Worm (Caenorhabditis elegans) whole organism, L4 larva: Measurements from ENCODE around the gene cwp-3.
A peak's percentile ranks its signal among the peaks of the same experiment; 100 is the strongest.

Experiments
- F10B5.3 ChIP-seq: sonication (generic microtip); optimal IDR thresholded peaks from 2 replicates; lab custom pipeline; 2016; ENCODE audit warnings: mild to moderate bottlenecking, missing genetic modification characterization, missing compliant biosample characterization
- F37D6.2 ChIP-seq: sonication (generic microtip); optimal IDR thresholded peaks from 2 replicates; lab custom pipeline; 2016; ENCODE audit warnings: mild to moderate bottlenecking, missing genetic modification characterization, missing compliant biosample characterization
- F44E2.7 ChIP-seq: fragments of 200-800 bp; sonication (Bioruptor generic); IDR thresholded peaks from 2 replicates; pipeline ENCODE4 v2.1.2; 2022; ENCODE audit warnings: missing genetic modification characterization, missing compliant biosample characterization
- R02D3.7 ChIP-seq: fragments of 150-350 bp; sonication (generic microtip); optimal IDR thresholded peaks from 3 replicates; lab custom pipeline; 2014; ENCODE audit warnings: missing biosample characterization, missing genetic modification characterization
- Y105C5A.15 ChIP-seq: fragments of 200-800 bp; sonication (Bioruptor generic); IDR thresholded peaks from 2 replicates; pipeline ENCODE4 v1.3.6; 2022; ENCODE audit warnings: missing genetic modification characterization, missing compliant biosample characterization
- Y5F2A.4 ChIP-seq: fragments of 200-800 bp; sonication (Bioruptor generic); optimal IDR thresholded peaks from 2 replicates; lab custom pipeline; 2018; ENCODE audit warnings: mild to moderate bottlenecking, missing genetic modification characterization, missing compliant biosample characterization
- Y75B8A.6 ChIP-seq: fragments of 200-800 bp; sonication (Bioruptor generic); IDR thresholded peaks from 2 replicates; pipeline ENCODE4 v1.3.6; 2022; ENCODE audit warnings: missing genetic modification reagents, missing genetic modification characterization, missing compliant biosample characterization
- ZK337.2 ChIP-seq: fragments of 200-800 bp; sonication (Bioruptor generic); IDR thresholded peaks from 2 replicates; pipeline ENCODE4 v1.3.6; 2022; ENCODE audit warnings: missing genetic modification reagents, missing genetic modification characterization, missing compliant biosample characterization
- ZK546.5 ChIP-seq, 2 experiments: sonication (generic microtip); optimal IDR thresholded peaks; 2 replicates each; lab custom pipeline; 2017; ENCODE audit warnings: missing biosample characterization in 2 of 2, missing genetic modification characterization in 2 of 2
- aha-1 ChIP-seq: fragments of 150-350 bp; peaks from one replicate; lab custom pipeline; 2014; ENCODE audit warnings: missing biosample characterization, missing genetic modification characterization
- aly-2 ChIP-seq: sonication (generic microtip); optimal IDR thresholded peaks from 2 replicates; lab custom pipeline; 2018; ENCODE audit warnings: missing biosample characterization, missing genetic modification characterization
- ama-1 ChIP-seq: fragments of 150-350 bp; optimal IDR thresholded peaks from 2 replicates; lab custom pipeline; 2014; ENCODE audit warnings: inconsistent platforms, mixed read lengths
- attf-4 ChIP-seq: sonication (generic microtip); optimal IDR thresholded peaks from 3 replicates; lab custom pipeline; 2017; ENCODE audit warnings: missing biosample characterization, missing genetic modification characterization
- ceh-28 ChIP-seq: fragments of 150-350 bp; optimal IDR thresholded peaks from 2 replicates; lab custom pipeline; 2014; ENCODE audit warnings: missing biosample characterization, missing genetic modification reagents, missing genetic modification characterization
- ceh-32 ChIP-seq: sonication (generic microtip); optimal IDR thresholded peaks from 2 replicates; lab custom pipeline; 2016; ENCODE audit warnings: mild to moderate bottlenecking, missing genetic modification characterization, missing compliant biosample characterization; ENCODE audit not compliant: poor library complexity
- ceh-62 ChIP-seq: sonication (generic microtip); optimal IDR thresholded peaks from 2 replicates; lab custom pipeline; 2017; ENCODE audit warnings: missing biosample characterization, missing genetic modification characterization
- ctbp-1 ChIP-seq: fragments of 200-800 bp; sonication (Bioruptor generic); IDR thresholded peaks from 2 replicates; pipeline ENCODE4 v1.3.6; 2022; ENCODE audit warnings: missing genetic modification reagents, missing genetic modification characterization, missing compliant biosample characterization
- daf-12 ChIP-seq: fragments of 150-350 bp; optimal IDR thresholded peaks from 2 replicates; lab custom pipeline; 2014; ENCODE audit warnings: missing biosample characterization, missing genetic modification reagents, missing genetic modification characterization
- daf-16 ChIP-seq, 3 experiments: sonication (generic microtip); optimal IDR thresholded peaks; 2 replicates each; lab custom pipeline; 2016 to 2017; ENCODE audit warnings: missing genetic modification characterization in 3 of 3, missing genetic modification reagents in 3 of 3, mild to moderate bottlenecking in 2 of 3, missing compliant biosample characterization in 2 of 3, missing biosample characterization in 1 of 3, moderate library complexity in 1 of 3
- daf-8 ChIP-seq: fragments of 200-800 bp; sonication (Bioruptor generic); IDR thresholded peaks from 2 replicates; pipeline ENCODE4 v1.3.6; 2022; ENCODE audit warnings: missing genetic modification characterization, missing compliant biosample characterization
- dmd-8 ChIP-seq: fragments of 200-800 bp; sonication (Bioruptor generic); IDR thresholded peaks from 2 replicates; pipeline ENCODE4 v1.3.6; 2022; ENCODE audit warnings: missing genetic modification characterization, missing compliant biosample characterization
- dve-1 ChIP-seq: sonication (generic microtip); optimal IDR thresholded peaks from 2 replicates; lab custom pipeline; 2017; ENCODE audit warnings: antibody characterized with exemption, mild to moderate bottlenecking, missing genetic modification characterization, missing compliant biosample characterization; ENCODE audit not compliant: insufficient read depth
- egl-43 ChIP-seq: fragments of 200-800 bp; sonication (Bioruptor generic); IDR thresholded peaks from 2 replicates; pipeline ENCODE4 v1.3.6; 2022; ENCODE audit warnings: missing genetic modification reagents, missing genetic modification characterization, missing compliant biosample characterization
- fkh-10 ChIP-seq: fragments of 150-350 bp; optimal IDR thresholded peaks from 2 replicates; lab custom pipeline; 2014; ENCODE audit warnings: missing biosample characterization, missing genetic modification reagents, missing genetic modification characterization
- fos-1 ChIP-seq: fragments of 150-350 bp; optimal IDR thresholded peaks from 2 replicates; lab custom pipeline; 2014; ENCODE audit warnings: missing biosample characterization, missing genetic modification characterization
- hif-1 ChIP-seq, 2 experiments: sonication (generic microtip); optimal IDR thresholded peaks; 2 replicates each; lab custom pipeline; 2016 to 2017; ENCODE audit warnings: missing compliant biosample characterization in 2 of 2, missing genetic modification characterization in 2 of 2, missing genetic modification reagents in 2 of 2, missing genotype in 2 of 2, mild to moderate bottlenecking in 1 of 2
- hlh-11 ChIP-seq: fragments of 200-800 bp; sonication (Bioruptor generic); optimal IDR thresholded peaks from 2 replicates; lab custom pipeline; 2018; ENCODE audit warnings: mild to moderate bottlenecking, missing genetic modification characterization, missing compliant biosample characterization
- hlh-30 ChIP-seq: sonication (generic microtip); optimal IDR thresholded peaks from 2 replicates; lab custom pipeline; 2017; ENCODE audit warnings: antibody characterized with exemption, mild to moderate bottlenecking, missing genetic modification characterization, missing compliant biosample characterization; ENCODE audit not compliant: insufficient read depth
- hmg-1.1 ChIP-seq: fragments of 200-800 bp; sonication (Bioruptor generic); IDR thresholded peaks from 2 replicates; pipeline ENCODE4 v1.3.6; 2022; ENCODE audit warnings: missing genetic modification reagents, missing genetic modification characterization, missing compliant biosample characterization
- lin-39 ChIP-seq: fragments of 150-350 bp; optimal IDR thresholded peaks from 2 replicates; lab custom pipeline; 2014; ENCODE audit warnings: missing biosample characterization, missing genetic modification reagents, missing genetic modification characterization
- lsy-2 ChIP-seq, 2 experiments: fragments of 150-350 bp in 1 of 2; sonication (generic microtip) in 1 of 2; optimal IDR thresholded peaks; 2 replicates each; lab custom pipeline; 2014 to 2017; ENCODE audit warnings: missing biosample characterization in 2 of 2, missing genetic modification characterization in 2 of 2
- madf-5 ChIP-seq, 2 experiments: fragments of 200-800 bp; sonication (Bioruptor generic); IDR thresholded peaks; 2 replicates each; pipeline ENCODE4 v1.3.6; 2022; ENCODE audit warnings: missing compliant biosample characterization in 2 of 2, missing genetic modification characterization in 2 of 2
- mep-1 ChIP-seq: fragments of 150-350 bp; sonication (generic microtip); optimal IDR thresholded peaks from 3 replicates; lab custom pipeline; 2014; ENCODE audit warnings: missing biosample characterization, missing genetic modification characterization
- mes-2 ChIP-seq: sonication (generic microtip); optimal IDR thresholded peaks from 2 replicates; lab custom pipeline; 2016; ENCODE audit warnings: missing genotype, mild to moderate bottlenecking, missing genetic modification characterization, missing compliant biosample characterization; ENCODE audit not compliant: poor library complexity, severe bottlenecking
- mxl-3 ChIP-seq: fragments of 200-800 bp; sonication (Bioruptor generic); optimal IDR thresholded peaks from 2 replicates; lab custom pipeline; 2018; ENCODE audit warnings: mild to moderate bottlenecking, missing genetic modification characterization, missing compliant biosample characterization
- nhr-102 ChIP-seq: sonication (generic microtip); optimal IDR thresholded peaks from 2 replicates; lab custom pipeline; 2016; ENCODE audit warnings: mild to moderate bottlenecking, missing genetic modification characterization, moderate library complexity, missing compliant biosample characterization
- nhr-11 ChIP-seq: fragments of 150-350 bp; optimal IDR thresholded peaks from 2 replicates; lab custom pipeline; 2014; ENCODE audit warnings: missing biosample characterization, missing genetic modification characterization
- nhr-28 ChIP-seq: fragments of 150-350 bp; optimal IDR thresholded peaks from 2 replicates; lab custom pipeline; 2014; ENCODE audit warnings: missing biosample characterization, missing genetic modification characterization
- nhr-41 ChIP-seq: fragments of 200-800 bp; sonication (Bioruptor generic); IDR thresholded peaks from 2 replicates; pipeline ENCODE4 v1.3.6; 2022; ENCODE audit warnings: missing genetic modification reagents, missing genetic modification characterization, missing compliant biosample characterization
- nhr-42 ChIP-seq: fragments of 200-800 bp; sonication (Bioruptor generic); IDR thresholded peaks from 2 replicates; pipeline ENCODE4 v1.3.6; 2022; ENCODE audit warnings: missing genetic modification characterization, missing compliant biosample characterization
- nhr-77 ChIP-seq: fragments of 150-350 bp; optimal IDR thresholded peaks from 2 replicates; lab custom pipeline; 2014; ENCODE audit warnings: missing biosample characterization, missing genetic modification characterization
- php-3 ChIP-seq: fragments of 200-800 bp; sonication (Bioruptor generic); IDR thresholded peaks from 2 replicates; pipeline ENCODE4 v1.3.6; 2022; ENCODE audit warnings: missing genetic modification reagents, missing genetic modification characterization, missing compliant biosample characterization
- pqm-1 ChIP-seq: sonication (generic microtip); optimal IDR thresholded peaks from 2 replicates; lab custom pipeline; 2017; ENCODE audit warnings: missing biosample characterization, missing genetic modification characterization
- snpc-4 ChIP-seq: fragments of 150-350 bp; optimal IDR thresholded peaks from 2 replicates; lab custom pipeline; 2014; ENCODE audit warnings: missing biosample characterization, missing genetic modification characterization
- spr-3 ChIP-seq: fragments of 200-800 bp; sonication (Bioruptor generic); optimal IDR thresholded peaks from 2 replicates; lab custom pipeline; 2018; ENCODE audit warnings: mild to moderate bottlenecking, missing genetic modification characterization, missing compliant biosample characterization
- tag-97 ChIP-seq: fragments of 200-800 bp; sonication (Bioruptor generic); IDR thresholded peaks from 2 replicates; pipeline ENCODE4 v1.3.6; 2022; ENCODE audit warnings: missing genetic modification characterization, missing compliant biosample characterization
- unc-62 ChIP-seq, 3 experiments: fragments of 150-350 bp in 1 of 3; sonication (generic microtip); optimal IDR thresholded peaks in 2 of 3; peaks in 1 of 3; 1 replicate in 1 of 3; 2 replicates in 2 of 3; lab custom pipeline; 2014 to 2017; ENCODE audit warnings: missing biosample characterization in 3 of 3, missing genetic modification characterization in 3 of 3, missing genetic modification reagents in 3 of 3, missing genotype in 1 of 3
- zip-11 ChIP-seq: fragments of 200-800 bp; sonication (Bioruptor generic); IDR thresholded peaks from 2 replicates; pipeline ENCODE4 v1.3.6; 2022; ENCODE audit warnings: missing genetic modification characterization, missing compliant biosample characterization
- zip-2 ChIP-seq: fragments of 150-350 bp; optimal IDR thresholded peaks from 2 replicates; lab custom pipeline; 2014; ENCODE audit warnings: missing biosample characterization, missing genetic modification characterization
- ztf-7 ChIP-seq: fragments of 150-350 bp; optimal IDR thresholded peaks from 2 replicates; lab custom pipeline; 2014; ENCODE audit warnings: missing biosample characterization, missing genetic modification characterization

The cwp-3 gene

ce11 chrV:4806859-4807258 is 35.8 kb upstream of the cwp-3 start:
- TF ChIP-seq R02D3.7 (tag; lab: Kevin White, UChicago) (no peak), mxl-3 (peak; percentile 9), nhr-28 (peak; percentile 67), mep-1 (tag; lab: Kevin White, UChicago) (no peak), hlh-30 (tag; lab: Kevin White, UChicago) (peak; percentile 50)

ce11 chrV:4810653-4811052 is 32.0 kb upstream of the cwp-3 start:
- TF ChIP-seq lsy-2 (tag; optimal IDR thresholded peaks at IDR 0.05; lab: Kevin White, UChicago) (peak in 1 of 2 experiments; percentile 20), lin-39 (tag; lab: Kevin White, UChicago) (no peak), Y5F2A.4 (GFP tag; lab: Kevin White, UChicago) (no peak), aha-1 (tag; lab: Kevin White, UChicago) (peak; percentile 99), ctbp-1 (GFP tag; lab: Robert Waterston, UW) (0 out of 2 replicates have a peak, but pooled peaks have one; percentile 17), ceh-28 (tag; lab: Kevin White, UChicago) (no peak), dve-1 (tag; lab: Kevin White, UChicago) (no peak), Y75B8A.6 (no peak), aly-2 (tag; lab: Kevin White, UChicago) (no peak), madf-5 (GFP tag; IDR thresholded peaks at IDR 0.05; lab: Robert Waterston, UW) (no peak), nhr-11 (tag; lab: Kevin White, UChicago) (peak; percentile 7), spr-3 (GFP tag; lab: Kevin White, UChicago) (no peak), F37D6.2 (tag; lab: Kevin White, UChicago) (no peak), ZK337.2 (GFP tag; lab: Robert Waterston, UW) (no peak), hif-1 (tag; optimal IDR thresholded peaks at IDR 0.05; lab: Kevin White, UChicago) (peak in 1 of 2 experiments; percentile 4), ceh-62 (tag; lab: Kevin White, UChicago) (no peak), nhr-42 (no peak), zip-11 (no peak), Y105C5A.15 (GFP tag; lab: Robert Waterston, UW) (no peak), attf-4 (tag; lab: Kevin White, UChicago) (no peak), daf-16 (GFP tag; optimal IDR thresholded peaks at IDR 0.05; lab: Kevin White, UChicago) (no peak), daf-16 (tag; optimal IDR thresholded peaks at IDR 0.05; lab: Kevin White, UChicago) (no peak), mes-2 (tag; lab: Kevin White, UChicago) (peak; percentile 62), hmg-1.1 (GFP tag; lab: Robert Waterston, UW) (peak; percentile 37), nhr-102 (tag; lab: Kevin White, UChicago) (no peak), fos-1 (tag; lab: Kevin White, UChicago) (no peak), ceh-32 (tag; lab: Kevin White, UChicago) (no peak), tag-97 (GFP tag; lab: Robert Waterston, UW) (no peak), hlh-30 (tag; lab: Kevin White, UChicago) (peak; percentile 39), hlh-11 (tag; lab: Kevin White, UChicago) (peak; percentile 66), ZK546.5 (tag; optimal IDR thresholded peaks at IDR 0.05; lab: Kevin White, UChicago) (no peak), dmd-8 (GFP tag; lab: Robert Waterston, UW) (no peak), ztf-7 (tag; lab: Kevin White, UChicago) (no peak), php-3 (GFP tag; lab: Robert Waterston, UW) (no peak), F44E2.7 (GFP tag; lab: Robert Waterston, UW) (no peak), mep-1 (tag; lab: Kevin White, UChicago) (peak; percentile 43), unc-62 (GFP tag; optimal IDR thresholded peaks at IDR 0.05 in 1 of 2; lab: Kevin White, UChicago) (peak in 1 of 2 experiments; percentile 94), unc-62 (tag; optimal IDR thresholded peaks at IDR 0.05; lab: Kevin White, UChicago) (no peak), pqm-1 (tag; lab: Kevin White, UChicago) (no peak), fkh-10 (no peak), ama-1 (no peak), snpc-4 (no peak), nhr-77 (tag; lab: Kevin White, UChicago) (no peak), daf-8 (GFP tag; lab: Robert Waterston, UW) (no peak), nhr-41 (GFP tag; lab: Robert Waterston, UW) (no peak), egl-43 (GFP tag; lab: Robert Waterston, UW) (no peak), daf-12 (tag; lab: Kevin White, UChicago) (no peak), zip-2 (tag; lab: Kevin White, UChicago) (no peak), F10B5.3 (no peak)
